Worm (Caenorhabditis elegans) whole organism, early embryonic: ENCODE measurements around the gene Y37H2A.10.

Source experiments
- B0310.2 ChIP-seq: sonication (generic microtip); optimal IDR thresholded peaks from 2 replicates; lab custom pipeline; 2016; ENCODE audit warnings: mild to moderate bottlenecking, missing genetic modification characterization, missing compliant biosample characterization
- F13C5.2 ChIP-seq: sonication (generic microtip); optimal IDR thresholded peaks from 2 replicates; lab custom pipeline; 2017; ENCODE audit warnings: mild to moderate bottlenecking, missing genetic modification characterization, inconsistent platforms, missing compliant biosample characterization
- aly-1 ChIP-seq: sonication (generic microtip); optimal IDR thresholded peaks from 2 replicates; lab custom pipeline; 2016; ENCODE audit warnings: missing genetic modification characterization, missing compliant biosample characterization
- ama-1 ChIP-seq: fragments of 150-350 bp; optimal IDR thresholded peaks from 2 replicates; lab custom pipeline; 2014
- ceh-13 ChIP-seq: fragments of 200-800 bp; sonication (Bioruptor generic); optimal IDR thresholded peaks from 2 replicates; lab custom pipeline; 2018; ENCODE audit warnings: mild to moderate bottlenecking, missing genetic modification characterization, missing compliant biosample characterization
- ceh-36 ChIP-seq: sonication (generic microtip); optimal IDR thresholded peaks from 2 replicates; lab custom pipeline; 2016; ENCODE audit warnings: missing genetic modification characterization, inconsistent platforms, missing compliant biosample characterization
- ets-7 ChIP-seq: sonication (generic microtip); optimal IDR thresholded peaks from 2 replicates; lab custom pipeline; 2016; ENCODE audit warnings: missing genotype, missing genetic modification characterization, missing compliant biosample characterization
- flt-1 ChIP-seq: fragments of 200-800 bp; sonication (Bioruptor generic); IDR thresholded peaks from 2 replicates; pipeline ENCODE4 v1.3.6; 2022; ENCODE audit warnings: missing genetic modification characterization, missing compliant biosample characterization
- hmbx-1 ChIP-seq: sonication (generic microtip); optimal IDR thresholded peaks from 2 replicates; lab custom pipeline; 2016; ENCODE audit warnings: mild to moderate bottlenecking, missing genetic modification characterization, missing compliant biosample characterization
- hmg-4 ChIP-seq: fragments of 200-800 bp; sonication (Bioruptor generic); optimal IDR thresholded peaks from 2 replicates; lab custom pipeline; 2018; ENCODE audit warnings: mild to moderate bottlenecking, missing genetic modification characterization, missing compliant biosample characterization
- hnd-1 ChIP-seq: sonication (generic microtip); optimal IDR thresholded peaks from 2 replicates; lab custom pipeline; 2016; ENCODE audit warnings: missing genetic modification characterization, missing compliant biosample characterization
- pes-1 ChIP-seq: fragments of 200-800 bp; sonication (Bioruptor generic); IDR thresholded peaks from 2 replicates; pipeline ENCODE4 v1.3.6; 2022; ENCODE audit warnings: missing genetic modification reagents, missing genetic modification characterization, missing compliant biosample characterization
- scrt-1 ChIP-seq: fragments of 200-800 bp; sonication (Bioruptor generic); IDR thresholded peaks from 2 replicates; pipeline ENCODE4 v1.3.6; 2022; ENCODE audit warnings: missing genetic modification characterization, missing compliant biosample characterization
- sea-1 ChIP-seq: fragments of 200-800 bp; sonication (Bioruptor generic); conservative IDR thresholded peaks from 2 replicates; pipeline ENCODE4 v1.3.6; 2022; ENCODE audit warnings: missing genetic modification characterization, missing compliant biosample characterization
- tbx-11 ChIP-seq: fragments of 200-800 bp; sonication (Bioruptor generic); IDR thresholded peaks from 2 replicates; pipeline ENCODE4 v1.3.6; 2022; ENCODE audit warnings: missing genetic modification characterization, missing compliant biosample characterization
- tbx-37 ChIP-seq: fragments of 200-800 bp; sonication (Bioruptor generic); conservative IDR thresholded peaks from 2 replicates; pipeline ENCODE4 v1.3.6; 2022; ENCODE audit warnings: missing genetic modification reagents, missing genetic modification characterization, missing compliant biosample characterization
- tra-4 ChIP-seq: sonication (generic microtip); optimal IDR thresholded peaks from 2 replicates; lab custom pipeline; 2017; ENCODE audit warnings: missing genetic modification characterization, missing compliant biosample characterization

The Y37H2A.10 gene

DNA sequence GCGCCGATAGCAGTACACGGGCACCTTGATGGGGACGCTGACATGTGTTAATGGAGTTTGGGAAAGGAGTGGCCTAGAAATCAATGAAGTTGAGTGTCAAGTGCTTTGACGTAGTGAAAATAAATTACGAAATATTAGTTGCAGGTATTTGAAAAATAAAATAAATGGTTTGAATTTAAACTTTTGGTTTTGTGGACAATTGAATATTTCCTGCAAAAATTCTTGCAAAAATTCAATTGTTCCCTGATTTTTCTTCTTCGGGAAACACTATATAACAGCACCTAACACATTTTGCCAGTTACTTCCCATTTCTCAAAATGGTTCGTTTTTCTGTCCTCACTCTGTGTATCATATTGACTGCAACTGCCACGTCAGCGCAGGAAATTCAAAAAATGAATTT, 3.8 kb downstream of the Y37H2A.10 start, which contains the start of gene Y37H2A.13:
Y37H2A.13 (plus strand) TSS at position 301 of the 400 bp plus-strand sequence.
- TF ChIP-seq tra-4 (tag; lab: Kevin White, UChicago) (no peak), tbx-37 (GFP tag; lab: Robert Waterston, UW) (no peak), sea-1 (GFP tag; lab: Robert Waterston, UW) (no peak), ceh-13 (GFP tag; lab: Kevin White, UChicago) (no peak), hnd-1 (tag; lab: Kevin White, UChicago) (no peak), aly-1 (tag; lab: Kevin White, UChicago) (no peak), tbx-11 (no peak), hmg-4 (no peak), flt-1 (no peak), ets-7 (tag; lab: Kevin White, UChicago) (no peak), ama-1 (lab: Kevin White, UChicago) (no peak), F13C5.2 (tag; lab: Kevin White, UChicago) (no peak), ceh-36 (tag; lab: Kevin White, UChicago) (no peak), pes-1 (GFP tag; lab: Robert Waterston, UW) (no peak), B0310.2 (tag; lab: Kevin White, UChicago) (no peak)

DNA sequence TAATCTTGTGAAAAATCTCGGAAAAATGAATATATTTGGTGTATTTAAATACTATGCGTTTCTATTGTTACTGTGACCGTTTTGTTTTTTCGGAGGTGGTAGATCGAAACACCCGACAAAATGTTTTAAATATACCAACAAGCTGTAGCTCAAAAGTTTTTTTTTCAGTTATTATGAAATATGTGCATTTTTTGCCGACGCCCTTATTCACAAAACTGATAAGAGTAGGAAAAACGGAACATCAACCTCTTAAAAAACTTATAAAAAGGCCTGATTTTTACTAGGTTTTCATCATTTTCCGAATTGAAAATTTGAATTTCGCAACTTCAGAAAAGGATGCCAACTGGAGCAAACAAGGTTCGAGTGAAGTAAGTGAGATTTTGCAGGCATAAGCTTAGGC, 4.7 kb downstream of the Y37H2A.10 start, which contains the start of gene Y37H2A.14:
Y37H2A.14 (plus strand) TSS at position 301 of the 400 bp plus-strand sequence.
- TF ChIP-seq tbx-37 (GFP tag; lab: Robert Waterston, UW) (no peak), aly-1 (tag; lab: Kevin White, UChicago) (no peak), flt-1 (no peak), B0310.2 (tag; lab: Kevin White, UChicago) (no peak), pes-1 (GFP tag; lab: Robert Waterston, UW) (no peak), tra-4 (tag; lab: Kevin White, UChicago) (no peak), ceh-13 (GFP tag; lab: Kevin White, UChicago) (no peak), hmbx-1 (tag; lab: Kevin White, UChicago) (no peak), ceh-36 (tag; lab: Kevin White, UChicago) (no peak), tbx-11 (no peak), hnd-1 (tag; lab: Kevin White, UChicago) (no peak), hmg-4 (no peak), ama-1 (lab: Kevin White, UChicago) (no peak), scrt-1 (GFP tag; lab: Robert Waterston, UW) (no peak), ets-7 (tag; lab: Kevin White, UChicago) (no peak), F13C5.2 (tag; lab: Kevin White, UChicago) (no peak), sea-1 (GFP tag; lab: Robert Waterston, UW) (no peak)

DNA sequence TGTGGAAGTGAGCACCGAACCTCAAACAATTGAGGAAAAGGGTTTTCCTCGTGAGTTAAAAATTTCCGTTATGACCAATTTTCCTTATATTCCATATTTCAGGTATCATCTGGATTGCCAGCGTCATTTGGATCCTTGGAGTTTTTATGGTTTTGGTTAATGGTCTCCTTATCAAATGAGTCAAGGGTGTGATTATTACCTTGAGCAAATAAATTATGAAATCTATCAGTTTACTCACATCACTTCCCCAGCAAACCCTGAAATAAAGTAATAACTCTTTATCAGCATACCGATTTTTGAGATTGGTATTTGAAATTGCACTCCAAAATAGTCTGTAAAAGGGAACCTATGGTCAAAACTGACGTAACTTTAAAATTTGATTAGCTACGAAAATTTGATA, 5.6 kb downstream of the Y37H2A.10 start:
- TF ChIP-seq ceh-13 (GFP tag; lab: Kevin White, UChicago) (no peak), aly-1 (tag; lab: Kevin White, UChicago) (no peak), tbx-11 (no peak), scrt-1 (GFP tag; lab: Robert Waterston, UW) (no peak), ama-1 (lab: Kevin White, UChicago) (no peak), ets-7 (tag; lab: Kevin White, UChicago) (no peak)

DNA sequence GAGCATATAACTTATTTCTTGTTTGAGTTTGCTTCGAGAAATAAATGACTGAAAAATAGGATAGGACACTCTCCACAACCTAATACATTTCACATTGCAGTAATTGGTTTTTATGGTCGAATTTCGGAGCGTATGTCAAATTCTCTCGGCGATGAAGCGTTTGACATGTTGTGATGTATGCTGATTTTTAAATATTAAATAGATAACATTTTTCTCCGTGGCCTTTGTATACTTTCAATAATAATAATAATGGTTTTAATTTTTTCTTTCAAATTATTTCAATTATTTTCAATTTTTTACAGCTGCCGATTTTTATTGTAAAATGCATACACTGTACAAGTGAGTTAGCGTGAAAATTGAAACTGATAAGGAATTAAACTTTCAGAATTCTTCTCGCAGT, 7.3 kb downstream of the Y37H2A.10 start, which contains the start of gene C14A6.3:
C14A6.3 (plus strand) TSS at position 301 of the 400 bp plus-strand sequence.
- no peak for TF ChIP-seq F13C5.2 (tag; lab: Kevin White, UChicago)
- TF ChIP-seq ets-7 (tag; lab: Kevin White, UChicago), result no peak

DNA sequence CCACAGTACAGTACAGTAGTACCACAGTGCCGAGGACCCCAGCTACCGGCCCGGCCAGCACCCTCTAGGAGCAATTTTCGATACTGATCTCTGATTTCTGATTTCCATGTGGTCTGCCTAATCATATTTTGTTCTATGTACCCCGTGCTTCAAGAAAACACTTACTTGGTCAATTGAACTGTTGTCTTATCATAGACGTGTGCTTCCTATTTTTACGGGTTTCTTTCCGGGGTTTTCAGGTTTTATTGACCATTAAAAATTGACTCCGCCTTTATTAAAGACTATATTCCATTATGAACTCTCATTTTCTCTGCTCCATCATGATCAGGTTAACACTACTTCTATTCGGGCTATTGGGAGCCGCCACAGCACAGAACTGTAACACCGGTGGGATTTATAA, 18.9 kb downstream of the Y37H2A.10 start, which contains the start of gene clec-48:
clec-48 (plus strand) TSS at position 320 of the 400 bp plus-strand sequence.
- no peak for TF ChIP-seq aly-1 (tag; lab: Kevin White, UChicago)
- no peak for TF ChIP-seq ceh-13 (GFP tag; lab: Kevin White, UChicago)

DNA sequence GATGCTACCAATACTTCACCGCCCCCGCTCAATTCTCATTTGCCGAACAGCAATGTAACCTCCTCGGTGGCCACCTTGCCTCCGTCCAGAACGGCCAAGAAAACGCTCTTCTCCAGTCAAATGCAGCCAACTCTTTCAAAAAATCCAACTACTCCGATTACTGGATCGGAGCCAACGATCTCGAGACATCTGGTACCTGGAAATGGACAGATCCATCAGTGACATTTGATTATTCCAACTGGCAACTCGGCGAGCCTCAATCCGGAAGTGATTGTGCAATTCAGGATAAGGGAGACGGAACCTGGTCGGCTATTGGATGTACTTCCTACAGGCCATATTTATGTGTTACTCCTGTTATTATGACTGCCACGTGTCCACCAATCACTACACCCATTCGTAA, 19.4 kb downstream of the Y37H2A.10 start:
- TF ChIP-seq hmg-4 (no peak), flt-1 (no peak), F13C5.2 (tag; lab: Kevin White, UChicago) (no peak), tbx-37 (GFP tag; lab: Robert Waterston, UW) (no peak), sea-1 (GFP tag; lab: Robert Waterston, UW) (no peak), hmbx-1 (tag; lab: Kevin White, UChicago) (no peak), ceh-36 (tag; lab: Kevin White, UChicago) (no peak), scrt-1 (GFP tag; lab: Robert Waterston, UW) (no peak)

DNA sequence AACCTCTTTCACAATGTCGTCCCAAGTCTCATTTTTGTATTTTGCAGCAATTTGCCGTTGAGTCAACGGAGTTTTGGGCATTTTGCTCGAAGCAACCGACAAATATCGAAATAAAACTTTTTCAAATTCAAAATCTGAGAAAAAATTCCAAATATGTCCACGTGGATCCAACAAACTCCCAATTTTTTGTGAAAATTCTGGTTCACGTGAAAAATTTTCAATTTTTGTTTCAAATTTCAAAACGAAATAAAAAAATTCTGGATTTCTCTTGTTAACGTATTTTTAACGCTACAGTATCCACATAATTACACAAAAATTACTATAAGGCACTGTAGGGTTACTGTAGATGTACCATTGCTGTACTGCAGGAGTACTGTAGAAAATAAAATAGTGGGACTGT, 22.4 kb downstream of the Y37H2A.10 start, which contains the start of gene C14A6.13:
C14A6.13 (minus strand) TSS at position 101 of the 400 bp plus-strand sequence.
- TF ChIP-seq sea-1 (GFP tag; lab: Robert Waterston, UW), result no peak
- no peak for TF ChIP-seq ceh-36 (tag; lab: Kevin White, UChicago)
- TF ChIP-seq hmg-4, result no peak
- no peak for TF ChIP-seq ama-1 (lab: Kevin White, UChicago)
- no peak for TF ChIP-seq F13C5.2 (tag; lab: Kevin White, UChicago)
- TF ChIP-seq aly-1 (tag; lab: Kevin White, UChicago), result no peak
- no peak for TF ChIP-seq tra-4 (tag; lab: Kevin White, UChicago)
- TF ChIP-seq flt-1, result no peak
- TF ChIP-seq ceh-13 (GFP tag; lab: Kevin White, UChicago), result no peak
- no peak for TF ChIP-seq B0310.2 (tag; lab: Kevin White, UChicago)
- no peak for TF ChIP-seq scrt-1 (GFP tag; lab: Robert Waterston, UW)
- TF ChIP-seq hmbx-1 (tag; lab: Kevin White, UChicago), result no peak
- TF ChIP-seq tbx-11, result no peak
- TF ChIP-seq ets-7 (tag; lab: Kevin White, UChicago), result no peak
- TF ChIP-seq pes-1 (GFP tag; lab: Robert Waterston, UW), result no peak
- TF ChIP-seq tbx-37 (GFP tag; lab: Robert Waterston, UW), result no peak
- TF ChIP-seq hnd-1 (tag; lab: Kevin White, UChicago), result no peak
